Fruit fly (Drosophila melanogaster) Kc167 (cell line): ENCODE data around the gene Kaz1-ORFB.

Source experiments
- Sin3A ChIP-seq: fragments of >200 bp; optimal IDR thresholded peaks from 2 replicates; lab custom pipeline; 2018; ENCODE audit warnings: missing external identifiers
- insv ChIP-seq: fragments of >200 bp; optimal IDR thresholded peaks from 3 replicates; lab custom pipeline; 2018; ENCODE audit warnings: missing external identifiers
- psq ChIP-seq: fragments of >200 bp; optimal IDR thresholded peaks from 2 replicates; lab custom pipeline; 2017; ENCODE audit warnings: missing external identifiers

- no peak for TF ChIP-seq insv (lab: Kevin White, UChicago)
- TF ChIP-seq psq (lab: Kevin White, UChicago): no peak
- no peak for TF ChIP-seq Sin3A
Measured at dm6 chr3L:267083-267482, 50.7 kb downstream of the Kaz1-ORFB start, which contains the start of gene miple1.
